Worm (Caenorhabditis elegans): ENCODE results near the gene C44C10.3.

DNA sequence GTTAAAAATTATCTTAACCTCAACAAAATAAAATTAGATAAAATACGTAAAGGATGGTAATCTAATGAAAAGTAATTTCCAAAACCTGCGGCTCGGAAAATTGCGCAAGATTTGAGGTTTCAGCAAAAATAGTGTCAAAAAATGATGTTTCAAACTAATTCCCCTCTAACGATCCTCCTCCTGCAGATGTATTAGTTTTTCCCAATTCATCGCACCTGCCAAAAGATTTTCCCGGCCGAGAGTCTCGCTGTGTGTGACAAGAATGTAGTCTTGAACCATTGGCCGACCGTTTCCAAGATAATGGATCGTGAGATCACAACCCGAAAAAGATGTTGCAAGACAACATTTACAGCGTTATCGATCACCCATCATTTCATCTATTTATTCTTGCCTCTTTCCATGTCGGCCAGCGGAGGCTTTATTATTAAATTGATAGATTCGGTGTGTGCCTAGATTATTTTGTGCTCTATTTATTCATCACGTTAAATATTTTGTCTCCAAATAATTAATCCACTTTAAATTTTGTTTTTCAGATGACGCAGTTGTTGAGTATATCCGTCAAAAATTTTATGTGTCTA is 12.2 kb upstream of the C44C10.3 start, which contains the start of the genes C44C10.10 and C44C10.5:
- TF ChIP-seq skn-1 (tag; optimal IDR thresholded peaks at IDR 0.05), result no peak
- TF ChIP-seq ceh-16 (tag; optimal IDR thresholded peaks at IDR 0.05), result no peak
- no peak for TF ChIP-seq mdl-1 (tag; optimal IDR thresholded peaks at IDR 0.05)
- no peak for TF ChIP-seq ztf-11 (tag; optimal IDR thresholded peaks at IDR 0.05)
- no peak for TF ChIP-seq mbf-1 (tag; optimal IDR thresholded peaks at IDR 0.05)

Data from whole organism, L2 larva.